Worm (Caenorhabditis elegans) whole organism, L4 larva: ENCODE results near the gene M01B2.8.
A peak's percentile ranks its signal among the peaks of the same experiment; 100 is the strongest.

Experiments used
- F26F4.8 ChIP-seq: fragments of 200-800 bp; sonication (Bioruptor generic); conservative IDR thresholded peaks from 2 replicates; pipeline ENCODE4 v1.3.6; 2022; ENCODE audit warnings: missing genetic modification characterization, missing compliant biosample characterization
- F44E2.7 ChIP-seq: fragments of 200-800 bp; sonication (Bioruptor generic); IDR thresholded peaks from 2 replicates; pipeline ENCODE4 v2.1.2; 2022; ENCODE audit warnings: missing genetic modification characterization, missing compliant biosample characterization
- Y105C5A.15 ChIP-seq: fragments of 200-800 bp; sonication (Bioruptor generic); IDR thresholded peaks from 2 replicates; pipeline ENCODE4 v1.3.6; 2022; ENCODE audit warnings: missing genetic modification characterization, missing compliant biosample characterization
- ZK337.2 ChIP-seq: fragments of 200-800 bp; sonication (Bioruptor generic); IDR thresholded peaks from 2 replicates; pipeline ENCODE4 v1.3.6; 2022; ENCODE audit warnings: missing genetic modification reagents, missing genetic modification characterization, missing compliant biosample characterization
- aha-1 ChIP-seq: fragments of 150-350 bp; peaks from one replicate; lab custom pipeline; 2014; ENCODE audit warnings: missing biosample characterization, missing genetic modification characterization
- aly-2 ChIP-seq: sonication (generic microtip); optimal IDR thresholded peaks from 2 replicates; lab custom pipeline; 2018; ENCODE audit warnings: missing biosample characterization, missing genetic modification characterization
- ama-1 ChIP-seq: fragments of 150-350 bp; optimal IDR thresholded peaks from 2 replicates; lab custom pipeline; 2014; ENCODE audit warnings: inconsistent platforms, mixed read lengths
- ceh-62 ChIP-seq: sonication (generic microtip); optimal IDR thresholded peaks from 2 replicates; lab custom pipeline; 2017; ENCODE audit warnings: missing biosample characterization, missing genetic modification characterization
- ces-1 ChIP-seq: fragments of 150-350 bp; sonication (generic microtip); optimal IDR thresholded peaks from 4 replicates; lab custom pipeline; 2014; ENCODE audit warnings: missing biosample characterization, missing genetic modification reagents, missing genetic modification characterization
- daf-12 ChIP-seq: fragments of 150-350 bp; optimal IDR thresholded peaks from 2 replicates; lab custom pipeline; 2014; ENCODE audit warnings: missing biosample characterization, missing genetic modification reagents, missing genetic modification characterization
- daf-16 ChIP-seq, 3 experiments: sonication (generic microtip); optimal IDR thresholded peaks; 2 replicates each; lab custom pipeline; 2016 to 2017; ENCODE audit warnings: missing genetic modification characterization in 3 of 3, missing genetic modification reagents in 3 of 3, mild to moderate bottlenecking in 2 of 3, missing compliant biosample characterization in 2 of 3, missing biosample characterization in 1 of 3, moderate library complexity in 1 of 3
- daf-19 ChIP-seq: fragments of 200-800 bp; sonication (Bioruptor generic); conservative IDR thresholded peaks from 2 replicates; pipeline ENCODE4 v1.3.6; 2022; ENCODE audit warnings: missing genetic modification characterization, missing compliant biosample characterization
- dmd-6 ChIP-seq: fragments of 200-800 bp; sonication (Bioruptor generic); IDR thresholded peaks from 2 replicates; pipeline ENCODE4 v1.3.6; 2022; ENCODE audit warnings: missing genetic modification reagents, missing genetic modification characterization, missing compliant biosample characterization
- dmd-9 ChIP-seq: fragments of 200-800 bp; sonication (Bioruptor generic); IDR thresholded peaks from 2 replicates; pipeline ENCODE4 v1.3.6; 2022; ENCODE audit warnings: missing genetic modification reagents, missing genetic modification characterization, missing compliant biosample characterization
- dve-1 ChIP-seq: sonication (generic microtip); optimal IDR thresholded peaks from 2 replicates; lab custom pipeline; 2017; ENCODE audit warnings: antibody characterized with exemption, mild to moderate bottlenecking, missing genetic modification characterization, missing compliant biosample characterization; ENCODE audit not compliant: insufficient read depth
- egl-43 ChIP-seq: fragments of 200-800 bp; sonication (Bioruptor generic); IDR thresholded peaks from 2 replicates; pipeline ENCODE4 v1.3.6; 2022; ENCODE audit warnings: missing genetic modification reagents, missing genetic modification characterization, missing compliant biosample characterization
- fkh-10 ChIP-seq: fragments of 150-350 bp; optimal IDR thresholded peaks from 2 replicates; lab custom pipeline; 2014; ENCODE audit warnings: missing biosample characterization, missing genetic modification reagents, missing genetic modification characterization
- hlh-30 ChIP-seq: sonication (generic microtip); optimal IDR thresholded peaks from 2 replicates; lab custom pipeline; 2017; ENCODE audit warnings: antibody characterized with exemption, mild to moderate bottlenecking, missing genetic modification characterization, missing compliant biosample characterization; ENCODE audit not compliant: insufficient read depth
- jun-1 ChIP-seq: fragments of 150-350 bp; optimal IDR thresholded peaks from 2 replicates; lab custom pipeline; 2014; ENCODE audit warnings: missing biosample characterization, missing genetic modification reagents, missing genetic modification characterization
- lin-13 ChIP-seq: fragments of 150-350 bp; optimal IDR thresholded peaks from 2 replicates; lab custom pipeline; 2014; ENCODE audit warnings: missing biosample characterization, missing genetic modification reagents, missing genetic modification characterization
- lin-29 ChIP-seq: fragments of 200-800 bp; sonication (Bioruptor generic); IDR thresholded peaks from 2 replicates; pipeline ENCODE4 v1.3.6; 2022; ENCODE audit warnings: missing genetic modification reagents, missing genetic modification characterization, missing compliant biosample characterization
- lir-3 ChIP-seq: sonication (generic microtip); optimal IDR thresholded peaks from 2 replicates; lab custom pipeline; 2016; ENCODE audit warnings: mild to moderate bottlenecking, missing genetic modification characterization, missing compliant biosample characterization
- lsy-2 ChIP-seq, 2 experiments: fragments of 150-350 bp in 1 of 2; sonication (generic microtip) in 1 of 2; optimal IDR thresholded peaks; 2 replicates each; lab custom pipeline; 2014 to 2017; ENCODE audit warnings: missing biosample characterization in 2 of 2, missing genetic modification characterization in 2 of 2
- madf-9 ChIP-seq: fragments of 200-800 bp; sonication (Bioruptor generic); conservative IDR thresholded peaks from 2 replicates; pipeline ENCODE4 v1.3.6; 2022; ENCODE audit warnings: missing genetic modification reagents, missing genetic modification characterization, missing compliant biosample characterization
- mdl-1 ChIP-seq, 2 experiments: fragments of 150-350 bp in 1 of 2; sonication (generic microtip) in 1 of 2; optimal IDR thresholded peaks; 2 replicates each; lab custom pipeline; 2014 to 2017; ENCODE audit warnings: missing biosample characterization in 2 of 2, missing genetic modification characterization in 2 of 2
- nhr-11 ChIP-seq: fragments of 150-350 bp; optimal IDR thresholded peaks from 2 replicates; lab custom pipeline; 2014; ENCODE audit warnings: missing biosample characterization, missing genetic modification characterization
- nhr-25 ChIP-seq: sonication (generic microtip); optimal IDR thresholded peaks from 2 replicates; lab custom pipeline; 2017; ENCODE audit warnings: missing genetic modification characterization, mild to moderate bottlenecking, missing compliant biosample characterization, antibody characterized with exemption, moderate library complexity, borderline replicate concordance; ENCODE audit not compliant: insufficient read depth
- nhr-28 ChIP-seq: fragments of 150-350 bp; optimal IDR thresholded peaks from 2 replicates; lab custom pipeline; 2014; ENCODE audit warnings: missing biosample characterization, missing genetic modification characterization
- nhr-48 ChIP-seq: sonication (generic microtip); optimal IDR thresholded peaks from 2 replicates; lab custom pipeline; 2016; ENCODE audit warnings: mild to moderate bottlenecking, missing genetic modification characterization, missing compliant biosample characterization
- nhr-6 ChIP-seq: fragments of 150-350 bp; optimal IDR thresholded peaks from 2 replicates; lab custom pipeline; 2014; ENCODE audit warnings: missing biosample characterization, missing genetic modification characterization
- nhr-77 ChIP-seq: fragments of 150-350 bp; optimal IDR thresholded peaks from 2 replicates; lab custom pipeline; 2014; ENCODE audit warnings: missing biosample characterization, missing genetic modification characterization
- pqm-1 ChIP-seq: sonication (generic microtip); optimal IDR thresholded peaks from 2 replicates; lab custom pipeline; 2017; ENCODE audit warnings: missing biosample characterization, missing genetic modification characterization
- rbr-2 ChIP-seq: sonication (generic microtip); optimal IDR thresholded peaks from 2 replicates; lab custom pipeline; 2016; ENCODE audit warnings: missing genotype, missing genetic modification characterization, missing compliant biosample characterization
- set-16 ChIP-seq: fragments of 200-800 bp; sonication (Bioruptor generic); IDR thresholded peaks from 2 replicates; pipeline ENCODE4 v1.3.6; 2022; ENCODE audit warnings: missing genetic modification reagents, missing genetic modification characterization, missing compliant biosample characterization
- snpc-1.2 ChIP-seq: fragments of 200-800 bp; sonication (Bioruptor generic); IDR thresholded peaks from 2 replicates; pipeline ENCODE4 v1.3.6; 2022; ENCODE audit warnings: missing genetic modification reagents, missing genetic modification characterization, missing compliant biosample characterization
- snpc-4 ChIP-seq: fragments of 150-350 bp; optimal IDR thresholded peaks from 2 replicates; lab custom pipeline; 2014; ENCODE audit warnings: missing biosample characterization, missing genetic modification characterization
- tra-1 ChIP-seq: fragments of 200-800 bp; sonication (Bioruptor generic); IDR thresholded peaks from 2 replicates; pipeline ENCODE4 v1.3.6; 2022; ENCODE audit warnings: missing genetic modification reagents, missing genetic modification characterization, missing compliant biosample characterization
- unc-39 ChIP-seq: sonication (generic microtip); optimal IDR thresholded peaks from 2 replicates; lab custom pipeline; 2017; ENCODE audit warnings: missing biosample characterization, missing genetic modification characterization
- unc-62 ChIP-seq, 3 experiments: fragments of 150-350 bp in 1 of 3; sonication (generic microtip); optimal IDR thresholded peaks in 2 of 3; peaks in 1 of 3; 1 replicate in 1 of 3; 2 replicates in 2 of 3; lab custom pipeline; 2014 to 2017; ENCODE audit warnings: missing biosample characterization in 3 of 3, missing genetic modification characterization in 3 of 3, missing genetic modification reagents in 3 of 3, missing genotype in 1 of 3
- zag-1 ChIP-seq: fragments of 150-350 bp; optimal IDR thresholded peaks from 2 replicates; lab custom pipeline; 2014; ENCODE audit warnings: missing biosample characterization, missing genetic modification characterization
- zip-2 ChIP-seq: fragments of 150-350 bp; optimal IDR thresholded peaks from 2 replicates; lab custom pipeline; 2014; ENCODE audit warnings: missing biosample characterization, missing genetic modification characterization
- ztf-7 ChIP-seq: fragments of 150-350 bp; optimal IDR thresholded peaks from 2 replicates; lab custom pipeline; 2014; ENCODE audit warnings: missing biosample characterization, missing genetic modification characterization

The M01B2.8 gene

DNA sequence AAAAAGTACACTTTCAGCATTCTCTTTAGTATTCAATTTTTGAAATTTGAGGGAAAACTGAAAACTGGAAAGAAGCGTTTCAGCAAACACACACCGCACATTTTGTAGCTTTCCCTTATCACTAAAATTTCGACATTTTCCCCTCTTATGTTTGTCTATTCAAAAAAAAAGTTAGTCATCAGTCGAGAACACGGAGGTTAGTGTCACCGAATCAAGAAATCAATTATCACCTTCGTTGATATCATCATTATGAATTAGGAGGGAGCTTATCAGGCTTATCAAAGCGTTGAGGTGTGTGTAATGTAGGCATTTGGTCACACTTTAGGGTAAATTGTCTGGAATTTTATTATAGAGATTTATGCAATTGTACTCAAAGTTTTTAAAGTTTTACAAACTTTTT is 38.6 kb downstream of the M01B2.8 start, which contains the start of gene cpr-3:
cpr-3 (minus strand) TSS at position 104 of the 400 bp plus-strand sequence.
- TF ChIP-seq nhr-6 (tag; lab: Kevin White, UChicago) (peak; percentile 99), nhr-48 (tag; lab: Kevin White, UChicago) (peak; percentile 27), dmd-6 (GFP tag; lab: Robert Waterston, UW) (peak; percentile 95), tra-1 (GFP tag; lab: Robert Waterston, UW) (no peak; the same call in 1 of the 2 replicates), dve-1 (tag; lab: Kevin White, UChicago) (peak; percentile 73), hlh-30 (tag; lab: Kevin White, UChicago) (peak; percentile 49), nhr-77 (tag; lab: Kevin White, UChicago) (peak; percentile 83), aly-2 (tag; lab: Kevin White, UChicago) (no peak), daf-12 (tag; lab: Kevin White, UChicago) (no peak), ces-1 (no peak), daf-16 (GFP tag; optimal IDR thresholded peaks at IDR 0.05; lab: Kevin White, UChicago) (no peak), daf-16 (tag; optimal IDR thresholded peaks at IDR 0.05; lab: Kevin White, UChicago) (peak; percentile 85), pqm-1 (tag; lab: Kevin White, UChicago) (peak; percentile 99), nhr-28 (peak; percentile 98), jun-1 (tag; lab: Kevin White, UChicago) (no peak), unc-39 (tag; lab: Kevin White, UChicago) (no peak), ztf-7 (tag; lab: Kevin White, UChicago) (peak; percentile 31), snpc-4 (no peak), mdl-1 (tag; optimal IDR thresholded peaks at IDR 0.05; lab: Kevin White, UChicago) (peak in 1 of 2 experiments; percentile 30)

DNA sequence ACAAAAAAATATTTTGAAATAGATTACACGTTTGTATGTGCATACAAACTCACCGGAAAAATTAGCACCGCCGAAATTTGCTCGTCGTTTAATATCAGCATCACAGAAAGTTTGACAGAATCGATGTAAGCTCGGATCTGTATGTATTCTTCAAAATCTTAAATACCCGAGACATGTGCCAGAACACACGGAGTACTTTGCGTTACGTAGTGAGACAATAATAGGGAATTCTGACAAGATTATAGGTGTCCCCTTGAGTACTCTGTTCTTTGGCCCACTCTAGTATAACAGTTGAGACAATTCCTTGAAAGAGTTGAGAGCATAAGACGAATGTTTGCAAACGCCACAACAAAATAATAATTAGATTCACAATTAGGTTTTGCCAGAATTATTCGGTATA is 43.6 kb downstream of the M01B2.8 start, which contains the start of gene srx-48:
srx-48 (minus strand) TSS at position 101 of the 400 bp plus-strand sequence.
- no peak for TF ChIP-seq unc-62 (GFP tag; optimal IDR thresholded peaks at IDR 0.05 in 1 of 2; lab: Kevin White, UChicago)
- no peak for TF ChIP-seq unc-62 (tag; optimal IDR thresholded peaks at IDR 0.05; lab: Kevin White, UChicago)
- TF ChIP-seq nhr-11 (tag; lab: Kevin White, UChicago) = no peak
- TF ChIP-seq zag-1 (tag; lab: Kevin White, UChicago) = no peak
- no peak for TF ChIP-seq ama-1 (lab: Kevin White, UChicago)
- TF ChIP-seq nhr-25 (tag; lab: Kevin White, UChicago) = no peak
- TF ChIP-seq zip-2 (tag; lab: Kevin White, UChicago) = no peak
- TF ChIP-seq aha-1 = no peak
- TF ChIP-seq lin-13 = no peak
- TF ChIP-seq rbr-2 (tag; lab: Kevin White, UChicago) = no peak
- no peak for TF ChIP-seq ZK337.2 (GFP tag; lab: Robert Waterston, UW)

DNA sequence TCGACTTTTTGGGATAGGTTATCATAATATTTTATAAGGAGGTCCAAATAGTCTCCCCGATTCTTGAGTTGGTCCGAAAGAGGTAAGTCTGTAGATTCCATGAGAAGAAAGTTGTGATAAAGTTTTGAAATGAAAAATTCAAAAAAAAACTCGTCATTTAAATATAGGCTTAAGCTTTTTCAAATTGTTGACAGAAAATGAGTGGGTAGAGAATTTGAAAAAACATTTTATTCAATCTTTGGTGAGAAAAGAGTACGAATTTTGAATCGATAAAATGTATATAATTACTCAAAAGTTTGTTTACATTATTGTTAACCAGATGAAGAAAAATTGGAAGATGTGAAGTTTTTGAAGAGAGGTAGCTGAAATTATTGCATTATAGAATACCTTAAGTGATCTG is 45.5 kb downstream of the M01B2.8 start, which contains the start of gene T26H8.5:
T26H8.5 (minus strand) TSS at position 101 of the 400 bp plus-strand sequence.
- no peak for TF ChIP-seq lsy-2 (tag; optimal IDR thresholded peaks at IDR 0.05; lab: Kevin White, UChicago)
- no peak for TF ChIP-seq daf-19 (GFP tag; lab: Robert Waterston, UW)
- TF ChIP-seq dmd-9 (GFP tag; lab: Robert Waterston, UW) = no peak
- no peak for TF ChIP-seq madf-9 (GFP tag; lab: Robert Waterston, UW)
- no peak for TF ChIP-seq lin-29 (GFP tag; lab: Robert Waterston, UW)
- TF ChIP-seq, all 104 proteins: peak for 0

DNA sequence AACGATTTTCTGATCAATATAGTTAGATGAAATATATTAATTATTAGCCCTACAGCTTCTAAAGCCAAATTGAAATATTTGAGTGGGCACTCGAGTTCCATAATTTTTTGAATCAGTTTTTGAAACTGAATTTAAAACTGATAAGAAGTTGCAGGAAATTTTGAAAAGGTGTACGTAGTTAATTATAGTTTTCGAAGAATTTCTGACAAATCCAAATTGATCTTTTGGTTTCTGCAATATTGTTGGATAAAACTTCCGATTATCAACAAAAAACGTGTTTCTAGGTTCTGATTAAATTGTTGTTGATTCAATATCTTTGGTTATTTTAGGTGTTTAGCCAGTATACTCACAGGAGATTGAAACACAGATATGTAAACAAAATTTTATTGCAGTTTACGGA is 46.7 kb downstream of the M01B2.8 start, which contains the start of gene T26H8.4:
T26H8.4 (minus strand) TSS at position 101 of the 400 bp plus-strand sequence.
- no peak for TF ChIP-seq snpc-4
- TF ChIP-seq F26F4.8 = no peak
- TF ChIP-seq ceh-62 = no peak
- TF ChIP-seq set-16 (GFP tag; lab: Robert Waterston, UW) = no peak
- TF ChIP-seq snpc-1.2 (GFP tag; lab: Robert Waterston, UW) = no peak
- no peak for TF ChIP-seq nhr-25 (tag; lab: Kevin White, UChicago)
- TF ChIP-seq egl-43 (GFP tag; lab: Robert Waterston, UW) = no peak
- no peak for TF ChIP-seq fkh-10 (GFP tag; lab: Kevin White, UChicago)
- TF ChIP-seq lir-3 (tag; lab: Kevin White, UChicago) = no peak
- TF ChIP-seq F44E2.7 (GFP tag; lab: Robert Waterston, UW) = no peak
- no peak for TF ChIP-seq Y105C5A.15 (GFP tag; lab: Robert Waterston, UW)
- no peak for TF ChIP-seq nhr-77 (tag; lab: Kevin White, UChicago)
